Worm (Caenorhabditis elegans) whole organism, early embryonic: ENCODE results near the gene R02D3.8.

Experiments used
- B0310.2 ChIP-seq: sonication (generic microtip); optimal IDR thresholded peaks from 2 replicates; lab custom pipeline; 2016; ENCODE audit warnings: mild to moderate bottlenecking, missing genetic modification characterization, missing compliant biosample characterization
- F13C5.2 ChIP-seq: sonication (generic microtip); optimal IDR thresholded peaks from 2 replicates; lab custom pipeline; 2017; ENCODE audit warnings: mild to moderate bottlenecking, missing genetic modification characterization, inconsistent platforms, missing compliant biosample characterization
- aly-1 ChIP-seq: sonication (generic microtip); optimal IDR thresholded peaks from 2 replicates; lab custom pipeline; 2016; ENCODE audit warnings: missing genetic modification characterization, missing compliant biosample characterization
- ama-1 ChIP-seq: fragments of 150-350 bp; optimal IDR thresholded peaks from 2 replicates; lab custom pipeline; 2014
- ceh-13 ChIP-seq: fragments of 200-800 bp; sonication (Bioruptor generic); optimal IDR thresholded peaks from 2 replicates; lab custom pipeline; 2018; ENCODE audit warnings: mild to moderate bottlenecking, missing genetic modification characterization, missing compliant biosample characterization
- ceh-36 ChIP-seq: sonication (generic microtip); optimal IDR thresholded peaks from 2 replicates; lab custom pipeline; 2016; ENCODE audit warnings: missing genetic modification characterization, inconsistent platforms, missing compliant biosample characterization
- ets-7 ChIP-seq: sonication (generic microtip); optimal IDR thresholded peaks from 2 replicates; lab custom pipeline; 2016; ENCODE audit warnings: missing genotype, missing genetic modification characterization, missing compliant biosample characterization
- flt-1 ChIP-seq: fragments of 200-800 bp; sonication (Bioruptor generic); IDR thresholded peaks from 2 replicates; pipeline ENCODE4 v1.3.6; 2022; ENCODE audit warnings: missing genetic modification characterization, missing compliant biosample characterization
- hmbx-1 ChIP-seq: sonication (generic microtip); optimal IDR thresholded peaks from 2 replicates; lab custom pipeline; 2016; ENCODE audit warnings: mild to moderate bottlenecking, missing genetic modification characterization, missing compliant biosample characterization
- hmg-4 ChIP-seq: fragments of 200-800 bp; sonication (Bioruptor generic); optimal IDR thresholded peaks from 2 replicates; lab custom pipeline; 2018; ENCODE audit warnings: mild to moderate bottlenecking, missing genetic modification characterization, missing compliant biosample characterization
- hnd-1 ChIP-seq: sonication (generic microtip); optimal IDR thresholded peaks from 2 replicates; lab custom pipeline; 2016; ENCODE audit warnings: missing genetic modification characterization, missing compliant biosample characterization
- pes-1 ChIP-seq: fragments of 200-800 bp; sonication (Bioruptor generic); IDR thresholded peaks from 2 replicates; pipeline ENCODE4 v1.3.6; 2022; ENCODE audit warnings: missing genetic modification reagents, missing genetic modification characterization, missing compliant biosample characterization
- scrt-1 ChIP-seq: fragments of 200-800 bp; sonication (Bioruptor generic); IDR thresholded peaks from 2 replicates; pipeline ENCODE4 v1.3.6; 2022; ENCODE audit warnings: missing genetic modification characterization, missing compliant biosample characterization
- sea-1 ChIP-seq: fragments of 200-800 bp; sonication (Bioruptor generic); conservative IDR thresholded peaks from 2 replicates; pipeline ENCODE4 v1.3.6; 2022; ENCODE audit warnings: missing genetic modification characterization, missing compliant biosample characterization
- tbx-11 ChIP-seq: fragments of 200-800 bp; sonication (Bioruptor generic); IDR thresholded peaks from 2 replicates; pipeline ENCODE4 v1.3.6; 2022; ENCODE audit warnings: missing genetic modification characterization, missing compliant biosample characterization
- tbx-37 ChIP-seq: fragments of 200-800 bp; sonication (Bioruptor generic); conservative IDR thresholded peaks from 2 replicates; pipeline ENCODE4 v1.3.6; 2022; ENCODE audit warnings: missing genetic modification reagents, missing genetic modification characterization, missing compliant biosample characterization
- tra-4 ChIP-seq: sonication (generic microtip); optimal IDR thresholded peaks from 2 replicates; lab custom pipeline; 2017; ENCODE audit warnings: missing genetic modification characterization, missing compliant biosample characterization

Gene R02D3.8

DNA sequence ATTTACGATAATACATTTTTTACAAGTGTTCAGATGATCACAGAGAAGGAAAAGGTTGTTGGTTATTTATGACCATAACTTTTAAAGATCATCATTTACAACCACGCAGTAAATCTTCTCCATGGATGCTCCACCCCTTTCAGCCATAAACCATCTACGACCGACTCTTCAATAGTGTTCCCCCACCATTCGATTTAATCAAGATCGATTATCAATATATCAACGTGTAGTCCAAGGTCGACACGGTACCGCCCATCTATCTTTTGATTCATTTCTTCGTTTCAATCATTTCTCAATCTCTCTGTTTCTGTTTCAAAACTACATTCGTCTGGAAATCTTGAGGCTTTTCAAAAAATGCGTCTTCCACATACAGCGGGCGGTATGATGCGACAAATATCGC is 12.2 kb downstream of the R02D3.8 start, which contains the start of gene aass-1:
Gene aass-1, plus strand, starts transcription at position 301 of the 400 bp plus-strand sequence.
- TF ChIP-seq ceh-36 (tag; lab: Kevin White, UChicago): no peak
- TF ChIP-seq ceh-13 (GFP tag; lab: Kevin White, UChicago): no peak
- no peak for TF ChIP-seq aly-1 (tag; lab: Kevin White, UChicago)
- no peak for TF ChIP-seq hnd-1 (tag; lab: Kevin White, UChicago)
- TF ChIP-seq sea-1 (GFP tag; lab: Robert Waterston, UW): no peak
- TF ChIP-seq tra-4 (tag; lab: Kevin White, UChicago): no peak
- no peak for TF ChIP-seq ama-1 (lab: Kevin White, UChicago)
- TF ChIP-seq tbx-11 (GFP tag; lab: Robert Waterston, UW): no peak
- TF ChIP-seq B0310.2 (tag; lab: Kevin White, UChicago): no peak
- no peak for TF ChIP-seq hmg-4 (GFP tag; lab: Kevin White, UChicago)
- no peak for TF ChIP-seq hmbx-1
- TF ChIP-seq pes-1: no peak
- no peak for TF ChIP-seq flt-1 (GFP tag; lab: Robert Waterston, UW)
- no peak for TF ChIP-seq scrt-1 (GFP tag; lab: Robert Waterston, UW)
- no peak for TF ChIP-seq tbx-37
- TF ChIP-seq F13C5.2 (tag; lab: Kevin White, UChicago): no peak
- no peak for TF ChIP-seq ets-7

DNA sequence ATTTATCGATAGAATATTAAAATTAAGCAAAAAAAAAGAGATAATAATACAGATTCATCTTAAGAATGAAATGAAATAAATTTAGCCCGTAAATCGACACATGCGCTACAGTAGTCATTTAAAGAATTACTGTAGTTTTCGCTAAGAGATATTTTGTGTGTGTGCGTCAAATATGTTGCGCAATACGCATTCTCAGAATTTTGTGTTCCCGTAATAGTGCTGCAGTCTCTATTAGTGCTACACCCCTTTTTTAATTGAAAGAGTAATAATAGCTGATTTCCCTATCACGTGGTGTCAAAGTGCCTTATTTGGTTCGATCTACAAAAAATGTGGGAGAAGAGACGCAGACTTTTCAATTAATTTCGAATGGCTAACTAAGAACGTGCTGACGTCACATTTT is 12.7 kb downstream of the R02D3.8 start:
- no peak for TF ChIP-seq flt-1 (GFP tag; lab: Robert Waterston, UW)
- no peak for TF ChIP-seq tbx-11 (GFP tag; lab: Robert Waterston, UW)
- no peak for TF ChIP-seq tra-4 (tag; lab: Kevin White, UChicago)
- TF ChIP-seq ceh-13 (GFP tag; lab: Kevin White, UChicago): no peak
- no peak for TF ChIP-seq ets-7
- TF ChIP-seq ama-1 (lab: Kevin White, UChicago): no peak
- TF ChIP-seq hmbx-1: no peak
- no peak for TF ChIP-seq hmg-4 (GFP tag; lab: Kevin White, UChicago)
- no peak for TF ChIP-seq tbx-37
- no peak for TF ChIP-seq scrt-1 (GFP tag; lab: Robert Waterston, UW)
- no peak for TF ChIP-seq hnd-1 (tag; lab: Kevin White, UChicago)
- TF ChIP-seq B0310.2 (tag; lab: Kevin White, UChicago): no peak
- TF ChIP-seq ceh-36 (tag; lab: Kevin White, UChicago): no peak
- TF ChIP-seq aly-1 (tag; lab: Kevin White, UChicago): no peak
- TF ChIP-seq sea-1 (GFP tag; lab: Robert Waterston, UW): no peak
- no peak for TF ChIP-seq F13C5.2 (tag; lab: Kevin White, UChicago)
- TF ChIP-seq pes-1: no peak

DNA sequence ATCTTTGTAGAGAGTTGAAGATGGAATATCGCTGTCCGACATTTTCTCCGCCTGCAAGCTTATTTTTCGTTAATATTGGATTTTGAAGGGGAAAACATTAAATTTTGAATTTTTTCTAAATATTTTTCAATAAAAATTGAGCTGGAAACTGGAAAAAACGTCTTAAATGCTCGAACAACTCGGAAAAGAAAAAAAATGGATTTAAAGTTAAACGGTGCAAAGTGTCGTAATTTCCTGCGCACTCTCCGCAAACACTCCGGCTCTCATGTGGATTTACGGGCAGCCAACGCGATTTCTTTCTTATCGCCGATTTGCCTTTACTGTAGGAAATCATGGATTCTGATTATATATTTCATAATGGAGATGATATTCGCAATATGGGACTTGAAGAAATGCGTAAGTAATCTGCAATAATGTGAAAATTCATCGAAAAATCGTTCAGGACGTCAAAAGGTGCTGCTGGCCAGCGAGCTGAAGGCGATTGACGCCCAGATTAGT is 16.7 kb downstream of the R02D3.8 start, which contains the start of the genes fnta-1 and cogc-8:
Gene fnta-1, minus strand, starts transcription at position 51 of the 498 bp plus-strand sequence.
Gene cogc-8, plus strand, starts transcription at position 195 of the 498 bp plus-strand sequence.
- TF ChIP-seq F13C5.2 (tag; lab: Kevin White, UChicago): peak; percentile 16
- no peak for TF ChIP-seq ceh-13 (GFP tag; lab: Kevin White, UChicago)

ce11 chrIV:237350-237749 is 19.7 kb downstream of the R02D3.8 start, which contains the start of gene ints-13:
Gene ints-13 (minus strand): TSS chrIV:237450.
- no peak for TF ChIP-seq tra-4 (tag; lab: Kevin White, UChicago)
- peak; percentile 20 for TF ChIP-seq ama-1 (lab: Kevin White, UChicago)

DNA sequence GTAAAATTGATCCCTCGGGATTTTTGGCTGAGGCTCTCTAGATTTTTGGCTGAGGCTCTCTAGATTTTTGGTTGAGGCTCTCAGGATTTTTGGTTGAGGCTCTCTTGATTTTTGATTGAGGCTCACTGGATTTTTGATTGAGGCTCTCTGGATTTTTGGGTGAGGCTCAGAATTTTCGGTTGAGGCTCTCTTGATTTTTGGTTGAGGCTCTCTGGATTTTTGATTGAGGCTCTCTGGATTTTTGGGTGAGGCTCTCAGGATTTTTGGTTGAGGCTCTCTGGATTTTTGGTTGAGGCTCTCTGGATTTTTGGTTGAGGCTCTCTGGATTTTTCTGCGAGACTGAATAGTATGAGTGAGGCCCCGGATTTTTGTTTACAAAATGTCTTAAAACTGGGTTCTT is 20.9 kb downstream of the R02D3.8 start:
- no peak for TF ChIP-seq pes-1
- TF ChIP-seq ama-1 (lab: Kevin White, UChicago): no peak
- TF ChIP-seq tbx-37: no peak
- no peak for TF ChIP-seq ceh-36 (tag; lab: Kevin White, UChicago)
- TF ChIP-seq sea-1 (GFP tag; lab: Robert Waterston, UW): no peak
- TF ChIP-seq hmg-4 (GFP tag; lab: Kevin White, UChicago): no peak
- no peak for TF ChIP-seq tra-4 (tag; lab: Kevin White, UChicago)
- TF ChIP-seq hnd-1 (tag; lab: Kevin White, UChicago): no peak
- no peak for TF ChIP-seq B0310.2 (tag; lab: Kevin White, UChicago)
- no peak for TF ChIP-seq F13C5.2 (tag; lab: Kevin White, UChicago)
- no peak for TF ChIP-seq flt-1 (GFP tag; lab: Robert Waterston, UW)

DNA sequence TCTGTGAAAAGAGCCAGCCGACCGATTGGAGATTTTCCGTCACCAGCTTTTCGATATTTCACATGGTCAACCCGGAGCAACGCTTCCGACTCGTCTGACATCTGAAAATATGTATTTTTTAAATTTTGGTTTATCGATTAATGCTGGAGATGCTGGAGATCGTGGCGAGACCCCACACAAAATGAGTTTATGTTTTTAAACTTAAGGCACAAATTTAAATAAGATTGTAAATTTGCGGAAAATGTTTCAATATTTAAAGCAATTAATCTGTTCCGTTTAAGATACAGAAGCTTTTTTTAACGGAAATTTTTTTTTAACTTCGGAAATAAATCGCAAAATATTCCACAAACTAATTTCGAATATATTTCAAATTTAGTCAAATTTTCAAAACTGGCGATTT is 25.3 kb downstream of the R02D3.8 start, which contains the start of gene gtf-2H1:
Gene gtf-2H1, minus strand, starts transcription at position 101 of the 400 bp plus-strand sequence.
- TF ChIP-seq ceh-13 (GFP tag; lab: Kevin White, UChicago) (no peak), ama-1 (lab: Kevin White, UChicago) (no peak), ets-7 (no peak), tra-4 (tag; lab: Kevin White, UChicago) (no peak), tbx-11 (GFP tag; lab: Robert Waterston, UW) (no peak), scrt-1 (GFP tag; lab: Robert Waterston, UW) (no peak)

DNA sequence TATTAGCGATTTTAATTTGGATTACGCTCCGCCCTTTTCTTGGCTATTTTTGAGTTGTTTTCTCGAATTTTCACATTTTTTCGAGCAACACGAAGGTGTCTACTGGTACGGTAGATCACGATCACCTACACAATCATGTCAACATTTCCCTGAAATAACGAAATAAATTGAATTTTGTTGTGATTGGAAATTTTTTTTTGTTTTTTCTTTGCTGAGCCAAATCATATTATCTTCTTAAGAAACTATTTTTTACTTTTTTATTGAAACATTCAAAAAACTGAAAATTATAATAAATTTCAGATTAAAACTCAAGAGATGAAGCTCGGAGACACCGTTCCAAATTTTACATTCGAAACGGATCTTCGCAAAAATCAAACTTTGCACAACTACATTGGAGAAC is 38.8 kb downstream of the R02D3.8 start, which contains the start of gene prdx-6:
Gene prdx-6, plus strand, starts transcription at position 301 of the 400 bp plus-strand sequence.
- TF ChIP-seq scrt-1 (GFP tag; lab: Robert Waterston, UW) (no peak), tbx-11 (GFP tag; lab: Robert Waterston, UW) (no peak), tbx-37 (no peak), ama-1 (lab: Kevin White, UChicago) (no peak), flt-1 (GFP tag; lab: Robert Waterston, UW) (no peak), ets-7 (no peak), hnd-1 (tag; lab: Kevin White, UChicago) (no peak), F13C5.2 (tag; lab: Kevin White, UChicago) (no peak), tra-4 (tag; lab: Kevin White, UChicago) (no peak), pes-1 (no peak), sea-1 (GFP tag; lab: Robert Waterston, UW) (no peak), hmg-4 (GFP tag; lab: Kevin White, UChicago) (no peak), aly-1 (tag; lab: Kevin White, UChicago) (no peak), ceh-13 (GFP tag; lab: Kevin White, UChicago) (no peak), hmbx-1 (no peak), ceh-36 (tag; lab: Kevin White, UChicago) (no peak), B0310.2 (tag; lab: Kevin White, UChicago) (no peak)
